Fruit fly (Drosophila melanogaster) whole organism, embryonic: ENCODE data around the gene CG32645.

Experiments used
- Ada2b ChIP-seq: fragments of 200-800 bp; sonication (Bioruptor generic); IDR thresholded peaks from 2 replicates; pipeline ENCODE4 v1.3.6; 2022; ENCODE audit warnings: missing biosample characterization, missing genetic modification characterization
- Bgb ChIP-seq: fragments of 200-800 bp; sonication (Bioruptor generic); IDR thresholded peaks from 2 replicates; pipeline ENCODE4 v1.3.6; 2022; ENCODE audit warnings: missing biosample characterization, missing genetic modification characterization; ENCODE audit not compliant: partially characterized antibody
- CG10321 ChIP-seq: fragments of 200-800 bp; sonication (Bioruptor generic); IDR thresholded peaks from 2 replicates; pipeline ENCODE4 v1.3.6; 2022; ENCODE audit warnings: missing biosample characterization, missing genetic modification characterization
- CG10543 ChIP-seq: fragments of 200-800 bp; sonication (Bioruptor generic); optimal IDR thresholded peaks from 3 replicates; lab custom pipeline; 2017; ENCODE audit warnings: missing biosample characterization, mild to moderate bottlenecking, missing genetic modification characterization, moderate library complexity
- CG11085 ChIP-seq: fragments of 200-800 bp; sonication (Bioruptor generic); IDR thresholded peaks from 2 replicates; pipeline ENCODE4 v1.3.6; 2022; ENCODE audit warnings: missing biosample characterization, missing genetic modification characterization
- CG12391 ChIP-seq: fragments of 200-800 bp; sonication (Bioruptor generic); optimal IDR thresholded peaks from 3 replicates; lab custom pipeline; 2018; ENCODE audit warnings: missing biosample characterization, mild to moderate bottlenecking, missing genetic modification characterization, moderate library complexity
- CG12744 ChIP-seq: fragments of 200-800 bp; sonication (Bioruptor generic); optimal IDR thresholded peaks from 2 replicates; lab custom pipeline; 2016; ENCODE audit warnings: missing biosample characterization, missing genetic modification characterization
- CG12942 ChIP-seq: fragments of 200-800 bp; sonication (Bioruptor generic); optimal IDR thresholded peaks from 3 replicates; lab custom pipeline; 2016; ENCODE audit warnings: missing biosample characterization, missing genetic modification characterization
- CG13296 ChIP-seq: fragments of 200-800 bp; sonication (Bioruptor generic); optimal IDR thresholded peaks from 3 replicates; lab custom pipeline; 2018; ENCODE audit warnings: missing biosample characterization, mild to moderate bottlenecking, missing genetic modification characterization
- CG13775 ChIP-seq: fragments of 200-800 bp; sonication (Bioruptor generic); optimal IDR thresholded peaks from 3 replicates; lab custom pipeline; 2017; ENCODE audit warnings: missing biosample characterization, mild to moderate bottlenecking, missing genetic modification characterization
- CG14710 ChIP-seq: fragments of 200-800 bp; sonication (Bioruptor generic); optimal IDR thresholded peaks from 3 replicates; lab custom pipeline; 2019; ENCODE audit warnings: missing biosample characterization, mild to moderate bottlenecking, missing genetic modification characterization, moderate library complexity
- CG1529 ChIP-seq: fragments of 200-800 bp; sonication (Bioruptor generic); optimal IDR thresholded peaks from 3 replicates; lab custom pipeline; 2018; ENCODE audit warnings: missing biosample characterization, missing genetic modification characterization
- CG15514 ChIP-seq: fragments of 200-800 bp; sonication (Bioruptor generic); optimal IDR thresholded peaks from 3 replicates; lab custom pipeline; 2017; ENCODE audit warnings: missing biosample characterization, missing genetic modification characterization, mild to moderate bottlenecking, moderate library complexity, missing genetic modification reagents
- CG17361 ChIP-seq: fragments of 200-800 bp; sonication (Bioruptor generic); IDR thresholded peaks from 3 replicates; pipeline ENCODE4 v1.3.6; 2022; ENCODE audit warnings: missing biosample characterization, missing genetic modification characterization
- CG17568 ChIP-seq: fragments of 200-800 bp; sonication (Bioruptor generic); optimal IDR thresholded peaks from 2 replicates; lab custom pipeline; 2018; ENCODE audit warnings: missing biosample characterization, mild to moderate bottlenecking, missing genetic modification characterization, moderate library complexity
- CG17802 ChIP-seq: fragments of 200-800 bp; sonication (Bioruptor generic); optimal IDR thresholded peaks from 2 replicates; lab custom pipeline; 2018; ENCODE audit warnings: missing biosample characterization, mild to moderate bottlenecking, missing genetic modification characterization, moderate library complexity
- CG1792 ChIP-seq: fragments of 200-800 bp; sonication (Bioruptor generic); optimal IDR thresholded peaks from 2 replicates; lab custom pipeline; 2016; ENCODE audit warnings: missing biosample characterization, missing genetic modification characterization
- CG2120 ChIP-seq: fragments of 200-800 bp; sonication (Bioruptor generic); optimal IDR thresholded peaks from 3 replicates; lab custom pipeline; 2016; ENCODE audit warnings: missing biosample characterization, missing genetic modification characterization
- CG2889 ChIP-seq: fragments of 200-800 bp; sonication (Bioruptor generic); IDR thresholded peaks from 3 replicates; pipeline ENCODE4 v1.3.6; 2022; ENCODE audit warnings: missing biosample characterization, missing genetic modification characterization
- CG4328 ChIP-seq: fragments of 200-800 bp; sonication (Bioruptor generic); optimal IDR thresholded peaks from 3 replicates; lab custom pipeline; 2017; ENCODE audit warnings: missing biosample characterization, missing genetic modification reagents, missing genetic modification characterization
- CG6254 ChIP-seq: fragments of 200-800 bp; sonication (Bioruptor generic); optimal IDR thresholded peaks from 3 replicates; lab custom pipeline; 2017; ENCODE audit warnings: mild to moderate bottlenecking, missing biosample characterization, missing genetic modification reagents, missing genetic modification characterization
- CG6272 ChIP-seq: fragments of 200-800 bp; sonication (Bioruptor generic); IDR thresholded peaks from 2 replicates; pipeline ENCODE4 v1.3.6; 2022; ENCODE audit warnings: missing biosample characterization, missing genetic modification characterization
- D ChIP-seq, 2 experiments: fragments of 200-800 bp in 1 of 2; fragments of >200 bp in 1 of 2; sonication (Bioruptor generic) in 1 of 2; optimal IDR thresholded peaks; 2 replicates in 1 of 2; 3 replicates in 1 of 2; lab custom pipeline; 2017; ENCODE audit warnings: mild to moderate bottlenecking in 1 of 2, missing biosample characterization in 1 of 2, missing genetic modification characterization in 1 of 2, missing genetic modification reagents in 1 of 2
- Dll ChIP-seq: fragments of 200-800 bp; sonication (Bioruptor generic); IDR thresholded peaks from 4 replicates; pipeline ENCODE4 v1.3.6; 2022; ENCODE audit warnings: missing biosample characterization, missing genetic modification characterization; ENCODE audit not compliant: partially characterized antibody
- Fer2 ChIP-seq: fragments of 200-800 bp; sonication (Bioruptor generic); optimal IDR thresholded peaks from 2 replicates; lab custom pipeline; 2018; ENCODE audit warnings: missing biosample characterization, mild to moderate bottlenecking, missing genetic modification characterization, moderate library complexity
- H15 ChIP-seq: fragments of 200-800 bp; sonication (Bioruptor generic); IDR thresholded peaks from 3 replicates; pipeline ENCODE4 v1.3.6; 2022; ENCODE audit warnings: missing biosample characterization, missing genetic modification characterization
- Meics ChIP-seq: fragments of 200-800 bp; sonication (Bioruptor generic); optimal IDR thresholded peaks from 2 replicates; lab custom pipeline; 2017; ENCODE audit warnings: missing biosample characterization, mild to moderate bottlenecking, missing genetic modification characterization
- NC2α ChIP-seq: fragments of 200-800 bp; sonication (Bioruptor generic); optimal IDR thresholded peaks from 2 replicates; lab custom pipeline; 2016; ENCODE audit warnings: missing biosample characterization, missing genetic modification characterization
- Neu2 ChIP-seq: fragments of 200-800 bp; sonication (Bioruptor generic); optimal IDR thresholded peaks from 3 replicates; lab custom pipeline; 2016; ENCODE audit warnings: missing biosample characterization, missing genetic modification characterization, borderline replicate concordance
- Opbp ChIP-seq: fragments of 200-800 bp; sonication (Bioruptor generic); IDR thresholded peaks from 3 replicates; pipeline ENCODE4 v1.3.6; 2022; ENCODE audit warnings: missing biosample characterization, missing genetic modification characterization; ENCODE audit not compliant: partially characterized antibody
- Poxn ChIP-seq: fragments of 200-800 bp; sonication (Bioruptor generic); IDR thresholded peaks from 2 replicates; pipeline ENCODE4 v1.3.6; 2022; ENCODE audit warnings: missing biosample characterization, missing genetic modification characterization
- Sox102F ChIP-seq: fragments of 200-800 bp; sonication (Bioruptor generic); optimal IDR thresholded peaks from 2 replicates; lab custom pipeline; 2018; ENCODE audit warnings: missing biosample characterization, mild to moderate bottlenecking, missing genetic modification characterization, moderate library complexity
- Spps ChIP-seq: fragments of 200-800 bp; sonication (Bioruptor generic); optimal IDR thresholded peaks from 2 replicates; lab custom pipeline; 2018; ENCODE audit warnings: missing biosample characterization, mild to moderate bottlenecking, missing genetic modification characterization
- cad ChIP-seq: fragments of >200 bp; optimal IDR thresholded peaks from 2 replicates; lab custom pipeline; 2017; ENCODE audit warnings: missing biosample characterization, missing genetic modification characterization
- crol ChIP-seq: fragments of 200-800 bp; sonication (Bioruptor generic); IDR thresholded peaks from 2 replicates; pipeline ENCODE4 v1.3.6; 2022; ENCODE audit warnings: missing biosample characterization, missing genetic modification characterization
- da ChIP-seq: fragments of 200-800 bp; sonication (Bioruptor generic); optimal IDR thresholded peaks from 2 replicates; lab custom pipeline; 2016; ENCODE audit warnings: missing biosample characterization, missing genetic modification characterization
- dan ChIP-seq: fragments of 200-800 bp; sonication (Bioruptor generic); IDR thresholded peaks from 2 replicates; pipeline ENCODE4 v1.3.6; 2022; ENCODE audit warnings: missing biosample characterization, missing genetic modification characterization
- emc ChIP-seq: fragments of 200-800 bp; sonication (Bioruptor generic); optimal IDR thresholded peaks from 2 replicates; lab custom pipeline; 2016; ENCODE audit warnings: missing biosample characterization, missing genetic modification characterization
- ewg ChIP-seq: fragments of 200-800 bp; sonication (Bioruptor generic); optimal IDR thresholded peaks from 3 replicates; lab custom pipeline; 2017; ENCODE audit warnings: mild to moderate bottlenecking, missing biosample characterization, missing genetic modification reagents, missing genetic modification characterization
- gt ChIP-seq: fragments of 200-800 bp; sonication (Bioruptor generic); IDR thresholded peaks from 2 replicates; pipeline ENCODE4 v1.3.6; 2022; ENCODE audit warnings: missing biosample characterization, missing genetic modification characterization
- ind ChIP-seq: fragments of 200-800 bp; sonication (Bioruptor generic); optimal IDR thresholded peaks from 3 replicates; lab custom pipeline; 2016; ENCODE audit warnings: missing biosample characterization, missing genetic modification characterization
- knrl ChIP-seq: fragments of 200-800 bp; sonication (Bioruptor generic); IDR thresholded peaks from 3 replicates; pipeline ENCODE4 v1.3.6; 2022; ENCODE audit warnings: missing biosample characterization, missing genetic modification characterization; ENCODE audit not compliant: partially characterized antibody
- run ChIP-seq: fragments of 200-800 bp; sonication (Bioruptor generic); optimal IDR thresholded peaks from 3 replicates; lab custom pipeline; 2018; ENCODE audit warnings: missing biosample characterization, mild to moderate bottlenecking, missing genetic modification characterization
- slou ChIP-seq: fragments of 200-800 bp; sonication (Bioruptor generic); optimal IDR thresholded peaks from 3 replicates; lab custom pipeline; 2016; ENCODE audit warnings: missing biosample characterization, missing genetic modification characterization
- tgo ChIP-seq: fragments of 200-800 bp; sonication (Bioruptor generic); IDR thresholded peaks from 3 replicates; pipeline ENCODE4 v1.3.6; 2022; ENCODE audit warnings: missing biosample characterization, missing genetic modification characterization
- tup ChIP-seq: fragments of 200-800 bp; sonication (Bioruptor generic); optimal IDR thresholded peaks from 2 replicates; lab custom pipeline; 2016; ENCODE audit warnings: missing biosample characterization, mild to moderate bottlenecking, missing genetic modification characterization, moderate library complexity
- usp ChIP-seq: fragments of >200 bp; optimal IDR thresholded peaks from 2 replicates; lab custom pipeline; 2017; ENCODE audit warnings: missing biosample characterization, missing genetic modification characterization
- zen2 ChIP-seq: fragments of 200-800 bp; sonication (Bioruptor generic); IDR thresholded peaks from 3 replicates; pipeline ENCODE4 v1.3.6; 2022; ENCODE audit warnings: missing biosample characterization, missing genetic modification characterization; ENCODE audit not compliant: partially characterized antibody
- zfh2 ChIP-seq: fragments of 200-800 bp; sonication (Bioruptor generic); optimal IDR thresholded peaks from 2 replicates; lab custom pipeline; 2016; ENCODE audit warnings: missing biosample characterization, missing genetic modification characterization

The CG32645 gene

DNA sequence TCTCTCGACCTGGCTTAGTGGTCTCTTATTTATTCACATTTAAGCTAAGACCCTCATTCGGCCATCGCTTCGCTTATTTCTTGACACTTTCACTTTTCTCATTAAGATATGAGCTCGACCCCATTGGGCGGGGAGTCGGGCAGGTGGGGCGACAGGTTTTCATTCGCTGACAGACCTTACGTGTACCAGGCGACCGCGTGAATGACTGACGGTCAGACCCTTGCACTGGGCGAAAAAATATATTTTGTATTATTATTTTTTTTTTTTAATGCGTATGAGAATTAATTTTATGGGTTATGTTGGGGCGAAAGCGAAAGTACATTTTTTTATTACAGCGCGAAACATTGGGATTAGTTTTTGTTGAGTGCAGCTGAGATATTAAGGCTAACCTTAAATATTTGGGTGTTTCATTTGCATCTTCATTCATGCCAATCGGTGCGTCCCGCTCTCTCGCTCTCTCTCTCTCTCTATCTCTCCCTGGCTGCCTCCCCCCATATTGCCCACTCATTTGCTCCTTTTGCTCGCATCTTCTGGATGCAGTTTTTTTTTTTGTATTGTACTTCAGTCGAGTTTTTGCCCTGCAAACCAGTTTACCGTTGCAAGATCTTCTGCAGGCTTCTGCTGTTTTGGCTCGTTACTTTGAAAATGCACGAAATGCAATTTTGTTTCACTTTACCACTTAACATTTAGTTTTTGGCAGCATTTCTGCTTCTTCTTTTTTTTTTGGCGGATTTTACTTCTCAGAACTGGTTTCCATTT lies 1.9 kb upstream of the CG32645 start (continued):
- TF ChIP-seq crol (peak; percentile 31; the same call in 1 of the 2 replicates), Spps (tag; lab: Kevin White, UChicago) (no peak), CG10543 (GFP tag; lab: Kevin White, UChicago) (no peak), Opbp (no peak), Ada2b (GFP tag; lab: Robert Waterston, UW) (no peak), H15 (peak; percentile 74; the same call in 2 of the 3 replicates), CG17568 (no peak), NC2α (no peak), CG2120 (GFP tag; lab: Kevin White, UChicago) (no peak), CG12942 (GFP tag; lab: Kevin White, UChicago) (no peak), CG1529 (peak; percentile 16), Neu2 (no peak), da (GFP tag; lab: Kevin White, UChicago) (no peak), D (optimal IDR thresholded peaks at IDR 0.05; lab: Kevin White, UChicago) (no peak), D (GFP tag; optimal IDR thresholded peaks at IDR 0.05; lab: Kevin White, UChicago) (peak; percentile 38), CG15514 (no peak), CG12744 (GFP tag; lab: Kevin White, UChicago) (no peak), gt (GFP tag; lab: Robert Waterston, UW) (no peak), zfh2 (no peak), Bgb (no peak), CG2889 (GFP tag; lab: Robert Waterston, UW) (no peak), dan (GFP tag; lab: Robert Waterston, UW) (no peak), zen2 (no peak), ewg (GFP tag; lab: Kevin White, UChicago) (peak; percentile 43), Fer2 (tag; lab: Kevin White, UChicago) (no peak), run (no peak), tgo (GFP tag; lab: Robert Waterston, UW) (peak; percentile 68), CG4328 (no peak), CG11085 (GFP tag; lab: Robert Waterston, UW) (no peak), CG12391 (tag; lab: Kevin White, UChicago) (peak; percentile 44), Dll (GFP tag; lab: Robert Waterston, UW) (no peak), ind (GFP tag; lab: Kevin White, UChicago) (no peak), Meics (peak; percentile 11), CG17802 (no peak), CG6272 (peak; percentile 24; the same call in 1 of the 2 replicates), CG10321 (no peak), emc (GFP tag; lab: Kevin White, UChicago) (no peak), slou (GFP tag; lab: Kevin White, UChicago) (no peak), CG14710 (tag; lab: Kevin White, UChicago) (peak; percentile 17), CG17361 (peak; percentile 42; the same call in 2 of the 3 replicates), CG13296 (no peak), knrl (GFP tag; lab: Robert Waterston, UW) (no peak), Poxn (GFP tag; lab: Robert Waterston, UW) (no peak), Sox102F (GFP tag; lab: Kevin White, UChicago) (peak; percentile 54), usp (GFP tag; lab: Kevin White, UChicago) (no peak), CG13775 (no peak), tup (GFP tag; lab: Kevin White, UChicago) (no peak), cad (GFP tag; lab: Kevin White, UChicago) (no peak), CG1792 (GFP tag; lab: Kevin White, UChicago) (no peak), CG6254 (no peak)
